Worm (Caenorhabditis elegans) whole organism, L4 larva: ENCODE results near the gene M01H9.5.

Experiments used
- D1046.2 ChIP-seq: fragments of 200-800 bp; sonication (Bioruptor generic); IDR thresholded peaks from 2 replicates; pipeline ENCODE4 v1.3.6; 2022; ENCODE audit warnings: missing genetic modification characterization, missing compliant biosample characterization
- F10B5.3 ChIP-seq: sonication (generic microtip); optimal IDR thresholded peaks from 2 replicates; lab custom pipeline; 2016; ENCODE audit warnings: mild to moderate bottlenecking, missing genetic modification characterization, missing compliant biosample characterization
- F44E2.7 ChIP-seq: fragments of 200-800 bp; sonication (Bioruptor generic); IDR thresholded peaks from 2 replicates; pipeline ENCODE4 v2.1.2; 2022; ENCODE audit warnings: missing genetic modification characterization, missing compliant biosample characterization
- F49E8.2 ChIP-seq: sonication (generic microtip); optimal IDR thresholded peaks from 2 replicates; lab custom pipeline; 2016; ENCODE audit warnings: missing compliant biosample characterization, mild to moderate bottlenecking, missing genetic modification characterization, borderline replicate concordance
- R02D3.7 ChIP-seq: fragments of 150-350 bp; sonication (generic microtip); optimal IDR thresholded peaks from 3 replicates; lab custom pipeline; 2014; ENCODE audit warnings: missing biosample characterization, missing genetic modification characterization
- T26A8.4 ChIP-seq: fragments of 200-800 bp; sonication (Bioruptor generic); IDR thresholded peaks from 2 replicates; pipeline ENCODE4 v1.3.6; 2022; ENCODE audit warnings: missing genetic modification characterization, missing compliant biosample characterization
- Y48G9A.11 ChIP-seq: fragments of 200-800 bp; sonication (Bioruptor generic); IDR thresholded peaks from 2 replicates; pipeline ENCODE4 v1.3.6; 2022; ENCODE audit warnings: missing genetic modification reagents, missing genetic modification characterization, missing compliant biosample characterization
- Y5F2A.4 ChIP-seq: fragments of 200-800 bp; sonication (Bioruptor generic); optimal IDR thresholded peaks from 2 replicates; lab custom pipeline; 2018; ENCODE audit warnings: mild to moderate bottlenecking, missing genetic modification characterization, missing compliant biosample characterization
- Y75B8A.6 ChIP-seq: fragments of 200-800 bp; sonication (Bioruptor generic); IDR thresholded peaks from 2 replicates; pipeline ENCODE4 v1.3.6; 2022; ENCODE audit warnings: missing genetic modification reagents, missing genetic modification characterization, missing compliant biosample characterization
- aha-1 ChIP-seq: fragments of 150-350 bp; peaks from one replicate; lab custom pipeline; 2014; ENCODE audit warnings: missing biosample characterization, missing genetic modification characterization
- aly-2 ChIP-seq: sonication (generic microtip); optimal IDR thresholded peaks from 2 replicates; lab custom pipeline; 2018; ENCODE audit warnings: missing biosample characterization, missing genetic modification characterization
- ama-1 ChIP-seq: fragments of 150-350 bp; optimal IDR thresholded peaks from 2 replicates; lab custom pipeline; 2014; ENCODE audit warnings: inconsistent platforms, mixed read lengths
- attf-4 ChIP-seq: sonication (generic microtip); optimal IDR thresholded peaks from 3 replicates; lab custom pipeline; 2017; ENCODE audit warnings: missing biosample characterization, missing genetic modification characterization
- ctbp-1 ChIP-seq: fragments of 200-800 bp; sonication (Bioruptor generic); IDR thresholded peaks from 2 replicates; pipeline ENCODE4 v1.3.6; 2022; ENCODE audit warnings: missing genetic modification reagents, missing genetic modification characterization, missing compliant biosample characterization
- daf-16 ChIP-seq, 3 experiments: sonication (generic microtip); optimal IDR thresholded peaks; 2 replicates each; lab custom pipeline; 2016 to 2017; ENCODE audit warnings: missing genetic modification characterization in 3 of 3, missing genetic modification reagents in 3 of 3, mild to moderate bottlenecking in 2 of 3, missing compliant biosample characterization in 2 of 3, missing biosample characterization in 1 of 3, moderate library complexity in 1 of 3
- daf-19 ChIP-seq: fragments of 200-800 bp; sonication (Bioruptor generic); conservative IDR thresholded peaks from 2 replicates; pipeline ENCODE4 v1.3.6; 2022; ENCODE audit warnings: missing genetic modification characterization, missing compliant biosample characterization
- dmd-6 ChIP-seq: fragments of 200-800 bp; sonication (Bioruptor generic); IDR thresholded peaks from 2 replicates; pipeline ENCODE4 v1.3.6; 2022; ENCODE audit warnings: missing genetic modification reagents, missing genetic modification characterization, missing compliant biosample characterization
- dmd-8 ChIP-seq: fragments of 200-800 bp; sonication (Bioruptor generic); IDR thresholded peaks from 2 replicates; pipeline ENCODE4 v1.3.6; 2022; ENCODE audit warnings: missing genetic modification characterization, missing compliant biosample characterization
- dmd-9 ChIP-seq: fragments of 200-800 bp; sonication (Bioruptor generic); IDR thresholded peaks from 2 replicates; pipeline ENCODE4 v1.3.6; 2022; ENCODE audit warnings: missing genetic modification reagents, missing genetic modification characterization, missing compliant biosample characterization
- duxl-1 ChIP-seq: sonication (generic microtip); optimal IDR thresholded peaks from 2 replicates; lab custom pipeline; 2016; ENCODE audit warnings: mild to moderate bottlenecking, missing genetic modification characterization, moderate library complexity, missing compliant biosample characterization; ENCODE audit not compliant: poor library complexity
- egl-27 ChIP-seq: sonication (generic microtip); optimal IDR thresholded peaks from 3 replicates; lab custom pipeline; 2017; ENCODE audit warnings: missing biosample characterization, missing genetic modification reagents, missing genetic modification characterization
- egl-43 ChIP-seq: fragments of 200-800 bp; sonication (Bioruptor generic); IDR thresholded peaks from 2 replicates; pipeline ENCODE4 v1.3.6; 2022; ENCODE audit warnings: missing genetic modification reagents, missing genetic modification characterization, missing compliant biosample characterization
- hif-1 ChIP-seq, 2 experiments: sonication (generic microtip); optimal IDR thresholded peaks; 2 replicates each; lab custom pipeline; 2016 to 2017; ENCODE audit warnings: missing compliant biosample characterization in 2 of 2, missing genetic modification characterization in 2 of 2, missing genetic modification reagents in 2 of 2, missing genotype in 2 of 2, mild to moderate bottlenecking in 1 of 2
- hlh-11 ChIP-seq: fragments of 200-800 bp; sonication (Bioruptor generic); optimal IDR thresholded peaks from 2 replicates; lab custom pipeline; 2018; ENCODE audit warnings: mild to moderate bottlenecking, missing genetic modification characterization, missing compliant biosample characterization
- hlh-30 ChIP-seq: sonication (generic microtip); optimal IDR thresholded peaks from 2 replicates; lab custom pipeline; 2017; ENCODE audit warnings: antibody characterized with exemption, mild to moderate bottlenecking, missing genetic modification characterization, missing compliant biosample characterization; ENCODE audit not compliant: insufficient read depth
- hmg-1.1 ChIP-seq: fragments of 200-800 bp; sonication (Bioruptor generic); IDR thresholded peaks from 2 replicates; pipeline ENCODE4 v1.3.6; 2022; ENCODE audit warnings: missing genetic modification reagents, missing genetic modification characterization, missing compliant biosample characterization
- lim-7 ChIP-seq: fragments of 200-800 bp; sonication (Bioruptor generic); IDR thresholded peaks from 2 replicates; pipeline ENCODE4 v1.3.6; 2022; ENCODE audit warnings: missing genetic modification characterization, missing compliant biosample characterization
- lin-38 ChIP-seq: fragments of 200-800 bp; sonication (Bioruptor generic); IDR thresholded peaks from 2 replicates; pipeline ENCODE4 v1.3.6; 2022; ENCODE audit warnings: missing genetic modification reagents, missing genetic modification characterization, missing compliant biosample characterization
- lir-3 ChIP-seq: sonication (generic microtip); optimal IDR thresholded peaks from 2 replicates; lab custom pipeline; 2016; ENCODE audit warnings: mild to moderate bottlenecking, missing genetic modification characterization, missing compliant biosample characterization
- lsy-2 ChIP-seq, 2 experiments: fragments of 150-350 bp in 1 of 2; sonication (generic microtip) in 1 of 2; optimal IDR thresholded peaks; 2 replicates each; lab custom pipeline; 2014 to 2017; ENCODE audit warnings: missing biosample characterization in 2 of 2, missing genetic modification characterization in 2 of 2
- madf-5 ChIP-seq, 2 experiments: fragments of 200-800 bp; sonication (Bioruptor generic); IDR thresholded peaks; 2 replicates each; pipeline ENCODE4 v1.3.6; 2022; ENCODE audit warnings: missing compliant biosample characterization in 2 of 2, missing genetic modification characterization in 2 of 2
- mdt-29 ChIP-seq: fragments of 200-800 bp; sonication (Bioruptor generic); IDR thresholded peaks from 2 replicates; pipeline ENCODE4 v1.3.6; 2022; ENCODE audit warnings: missing genetic modification reagents, missing genetic modification characterization, missing compliant biosample characterization
- mep-1 ChIP-seq: fragments of 150-350 bp; sonication (generic microtip); optimal IDR thresholded peaks from 3 replicates; lab custom pipeline; 2014; ENCODE audit warnings: missing biosample characterization, missing genetic modification characterization
- mes-2 ChIP-seq: sonication (generic microtip); optimal IDR thresholded peaks from 2 replicates; lab custom pipeline; 2016; ENCODE audit warnings: missing genotype, mild to moderate bottlenecking, missing genetic modification characterization, missing compliant biosample characterization; ENCODE audit not compliant: poor library complexity, severe bottlenecking
- mxl-3 ChIP-seq: fragments of 200-800 bp; sonication (Bioruptor generic); optimal IDR thresholded peaks from 2 replicates; lab custom pipeline; 2018; ENCODE audit warnings: mild to moderate bottlenecking, missing genetic modification characterization, missing compliant biosample characterization
- nhr-41 ChIP-seq: fragments of 200-800 bp; sonication (Bioruptor generic); IDR thresholded peaks from 2 replicates; pipeline ENCODE4 v1.3.6; 2022; ENCODE audit warnings: missing genetic modification reagents, missing genetic modification characterization, missing compliant biosample characterization
- nhr-6 ChIP-seq: fragments of 150-350 bp; optimal IDR thresholded peaks from 2 replicates; lab custom pipeline; 2014; ENCODE audit warnings: missing biosample characterization, missing genetic modification characterization
- pha-4 ChIP-seq, 2 experiments: fragments of 150-350 bp in 1 of 2; fragments of 200-800 bp in 1 of 2; sonication (Bioruptor generic) in 1 of 2; IDR thresholded peaks in 1 of 2; optimal IDR thresholded peaks in 1 of 2; 2 replicates each; pipeline versions ENCODE4 v1.3.6 to Lab custom; 2014 to 2022; ENCODE audit warnings: missing genetic modification characterization in 2 of 2, missing genetic modification reagents in 2 of 2, missing biosample characterization in 1 of 2, missing compliant biosample characterization in 1 of 2
- saeg-2 ChIP-seq: fragments of 200-800 bp; sonication (Bioruptor generic); IDR thresholded peaks from 2 replicates; pipeline ENCODE4 v1.3.6; 2022; ENCODE audit warnings: missing genetic modification reagents, missing genetic modification characterization, missing compliant biosample characterization
- sdz-12 ChIP-seq: fragments of 200-800 bp; sonication (Bioruptor generic); optimal IDR thresholded peaks from 2 replicates; lab custom pipeline; 2018; ENCODE audit warnings: mild to moderate bottlenecking, missing genetic modification characterization, missing compliant biosample characterization
- set-16 ChIP-seq: fragments of 200-800 bp; sonication (Bioruptor generic); IDR thresholded peaks from 2 replicates; pipeline ENCODE4 v1.3.6; 2022; ENCODE audit warnings: missing genetic modification reagents, missing genetic modification characterization, missing compliant biosample characterization
- snpc-4 ChIP-seq: fragments of 150-350 bp; optimal IDR thresholded peaks from 2 replicates; lab custom pipeline; 2014; ENCODE audit warnings: missing biosample characterization, missing genetic modification characterization
- vab-7 ChIP-seq: fragments of 200-800 bp; sonication (Bioruptor generic); IDR thresholded peaks from 2 replicates; pipeline ENCODE4 v1.3.6; 2022; ENCODE audit warnings: missing genetic modification reagents, missing genetic modification characterization, missing compliant biosample characterization
- zfp-3 ChIP-seq: fragments of 200-800 bp; sonication (Bioruptor generic); conservative IDR thresholded peaks from 2 replicates; pipeline ENCODE4 v1.3.6; 2022; ENCODE audit warnings: missing genetic modification reagents, missing genetic modification characterization, missing compliant biosample characterization
- ztf-11 ChIP-seq: fragments of 150-350 bp; optimal IDR thresholded peaks from 2 replicates; lab custom pipeline; 2014; ENCODE audit warnings: missing biosample characterization, missing genetic modification characterization
- ztf-7 ChIP-seq: fragments of 150-350 bp; optimal IDR thresholded peaks from 2 replicates; lab custom pipeline; 2014; ENCODE audit warnings: missing biosample characterization, missing genetic modification characterization

M01H9.5 gene

ce11 chrIV:4475362-4476086, 10.2 kb downstream of the M01H9.5 start (continued):
- no peak for TF ChIP-seq dmd-8 (GFP tag; lab: Robert Waterston, UW)
- TF ChIP-seq mes-2 (tag; lab: Kevin White, UChicago): no peak
- no peak for TF ChIP-seq dmd-9
- no peak for TF ChIP-seq mdt-29 (GFP tag; lab: Robert Waterston, UW)
- TF ChIP-seq hlh-30 (tag; lab: Kevin White, UChicago): peak; percentile 47
- no peak for TF ChIP-seq sdz-12 (GFP tag; lab: Kevin White, UChicago)
- TF ChIP-seq D1046.2 (GFP tag; lab: Robert Waterston, UW): no peak
- TF ChIP-seq attf-4 (tag; lab: Kevin White, UChicago): no peak
- peak; percentile 89 for TF ChIP-seq aha-1 (tag; lab: Kevin White, UChicago)
- 0 out of 2 replicates have a peak, but pooled peaks have one; percentile 13 for TF ChIP-seq dmd-6 (GFP tag; lab: Robert Waterston, UW)
- no peak for TF ChIP-seq daf-19
- TF ChIP-seq ctbp-1 (GFP tag; lab: Robert Waterston, UW): no peak
- no peak for TF ChIP-seq set-16 (GFP tag; lab: Robert Waterston, UW)
- TF ChIP-seq daf-16 (GFP tag; optimal IDR thresholded peaks at IDR 0.05; lab: Kevin White, UChicago): no peak
- TF ChIP-seq daf-16 (tag; optimal IDR thresholded peaks at IDR 0.05; lab: Kevin White, UChicago): peak; percentile 47
- no peak for TF ChIP-seq zfp-3 (GFP tag; lab: Robert Waterston, UW)

DNA sequence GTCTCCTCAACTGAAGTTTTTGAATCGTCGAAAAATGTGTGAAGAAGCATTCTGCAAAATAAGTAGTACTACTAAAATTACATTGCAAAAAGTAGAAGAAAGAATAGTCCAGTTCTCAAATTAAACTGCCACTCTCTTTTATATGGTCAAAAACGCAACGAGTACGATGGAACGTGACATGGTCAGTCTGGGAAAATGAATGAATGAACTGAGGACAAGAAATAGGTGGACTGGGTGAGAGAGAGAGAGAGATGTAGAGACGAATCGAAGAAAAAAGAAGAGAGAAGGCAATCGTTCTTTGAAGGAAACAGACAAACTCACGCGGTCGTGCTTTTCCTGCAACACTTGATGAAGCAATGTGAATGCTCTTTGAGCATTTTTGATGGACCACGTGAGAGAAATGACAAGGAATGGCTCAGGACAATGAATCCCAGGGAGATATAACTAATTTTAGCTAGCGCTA, 11.8 kb downstream of the M01H9.5 start, which contains the start of gene M01H9.3:
TSS of gene M01H9.3 (minus strand) at position 51 of the 463 bp plus-strand sequence.
- no peak for TF ChIP-seq F49E8.2 (tag; lab: Kevin White, UChicago)
- TF ChIP-seq aly-2 (tag; lab: Kevin White, UChicago): no peak
- no peak for TF ChIP-seq attf-4 (tag; lab: Kevin White, UChicago)
- peak in 1 of 2 experiments; percentile 87 for TF ChIP-seq hif-1 (tag; optimal IDR thresholded peaks at IDR 0.05; lab: Kevin White, UChicago)
- peak; percentile 49; the same call in 1 of the 2 replicates for TF ChIP-seq mdt-29 (GFP tag; lab: Robert Waterston, UW)
- no peak for TF ChIP-seq F10B5.3 (tag; lab: Kevin White, UChicago)
- TF ChIP-seq nhr-41: no peak
- no peak for TF ChIP-seq ztf-7 (tag; lab: Kevin White, UChicago)
- no peak for TF ChIP-seq hmg-1.1 (GFP tag; lab: Robert Waterston, UW)
- TF ChIP-seq F44E2.7: no peak
- TF ChIP-seq Y48G9A.11 (GFP tag; lab: Robert Waterston, UW): no peak
- TF ChIP-seq duxl-1 (tag; lab: Kevin White, UChicago): no peak
- TF ChIP-seq mes-2 (tag; lab: Kevin White, UChicago): peak; percentile 42
- no peak for TF ChIP-seq egl-43 (GFP tag; lab: Robert Waterston, UW)
- no peak for TF ChIP-seq R02D3.7 (tag; lab: Kevin White, UChicago)
- no peak for TF ChIP-seq pha-4 (GFP tag; IDR thresholded peaks at IDR 0.05; lab: Robert Waterston, UW)
- TF ChIP-seq pha-4 (tag; optimal IDR thresholded peaks at IDR 0.05; lab: Kevin White, UChicago): peak; percentile 36
- TF ChIP-seq lim-7 (GFP tag; lab: Robert Waterston, UW): no peak
- no peak for TF ChIP-seq snpc-4
- TF ChIP-seq mxl-3: peak; percentile 46
- TF ChIP-seq D1046.2 (GFP tag; lab: Robert Waterston, UW): no peak
- no peak for TF ChIP-seq lin-38 (GFP tag; lab: Robert Waterston, UW)
- TF ChIP-seq nhr-6 (tag; lab: Kevin White, UChicago): no peak
- TF ChIP-seq T26A8.4 (GFP tag; lab: Robert Waterston, UW): no peak
- peak in 1 of 2 experiments; percentile 67 for TF ChIP-seq lsy-2 (tag; optimal IDR thresholded peaks at IDR 0.05; lab: Kevin White, UChicago)
- peak; percentile 95 for TF ChIP-seq hlh-30 (tag; lab: Kevin White, UChicago)
- TF ChIP-seq ama-1 (lab: Kevin White, UChicago): peak; percentile 86
- TF ChIP-seq Y75B8A.6 (GFP tag; lab: Robert Waterston, UW): no peak
- TF ChIP-seq saeg-2 (GFP tag; lab: Robert Waterston, UW): no peak
- TF ChIP-seq hlh-11 (tag; lab: Kevin White, UChicago): peak; percentile 87
- TF ChIP-seq mep-1: peak; percentile 66
- no peak for TF ChIP-seq lir-3 (tag; lab: Kevin White, UChicago)
- TF ChIP-seq vab-7: no peak
- TF ChIP-seq Y5F2A.4 (GFP tag; lab: Kevin White, UChicago): no peak
- no peak for TF ChIP-seq madf-5 (GFP tag; IDR thresholded peaks at IDR 0.05; lab: Robert Waterston, UW)
- TF ChIP-seq ztf-11 (tag; lab: Kevin White, UChicago): no peak
- TF ChIP-seq ctbp-1 (GFP tag; lab: Robert Waterston, UW): no peak
- TF ChIP-seq egl-27: no peak
